Worm (Caenorhabditis elegans): ENCODE results near the gene Y49F6B.13.

DNA sequence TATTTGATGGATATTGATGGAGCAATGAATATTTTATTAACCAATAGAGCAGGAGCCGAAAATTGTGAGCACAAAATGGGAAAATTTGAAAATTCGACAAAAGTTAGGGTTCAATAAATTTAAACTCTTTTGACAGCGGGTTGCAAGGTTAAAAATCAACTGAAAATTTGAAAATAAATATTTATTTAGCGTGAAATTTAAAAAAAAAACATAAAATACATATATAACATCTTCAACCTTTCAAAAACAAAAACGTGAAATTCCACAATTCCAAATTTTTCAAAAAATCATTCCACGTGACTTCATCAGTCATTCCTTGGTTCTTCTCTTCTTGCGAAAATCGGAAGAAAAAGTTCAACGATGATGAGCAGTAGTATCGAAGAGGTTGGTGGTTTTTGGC is 42.1 kb downstream of the Y49F6B.13 start, which contains the start of gene C16C8.18:
- no peak for TF ChIP-seq him-1 (tag; optimal IDR thresholded peaks at IDR 0.05)
- TF ChIP-seq W03F9.2 (tag; optimal IDR thresholded peaks at IDR 0.05), result no peak
- TF ChIP-seq dao-5 (tag; optimal IDR thresholded peaks at IDR 0.05), result no peak
